Fruit fly (Drosophila melanogaster) whole organism, embryonic: ENCODE measurements around the gene slf.

ENCODE experiments used
- Atf3 ChIP-seq: fragments of 200-800 bp; sonication (Bioruptor generic); optimal IDR thresholded peaks from 3 replicates; lab custom pipeline; 2016; ENCODE audit warnings: missing biosample characterization, missing genetic modification characterization
- BtbVII ChIP-seq: fragments of 200-800 bp; sonication (Bioruptor generic); optimal IDR thresholded peaks from 3 replicates; lab custom pipeline; 2017; ENCODE audit warnings: missing biosample characterization, mild to moderate bottlenecking, missing genetic modification characterization
- CG11247 ChIP-seq: fragments of 200-800 bp; sonication (Bioruptor generic); IDR thresholded peaks from 2 replicates; pipeline ENCODE4 v1.3.6; 2022; ENCODE audit warnings: missing biosample characterization, missing genetic modification characterization
- CG12071 ChIP-seq: fragments of 200-800 bp; sonication (Bioruptor generic); optimal IDR thresholded peaks from 3 replicates; lab custom pipeline; 2018; ENCODE audit warnings: missing biosample characterization, mild to moderate bottlenecking, missing genetic modification characterization
- CG12299 ChIP-seq: fragments of 200-800 bp; sonication (Bioruptor generic); optimal IDR thresholded peaks from 2 replicates; lab custom pipeline; 2018; ENCODE audit warnings: missing biosample characterization, mild to moderate bottlenecking, missing genetic modification characterization
- CG12659 ChIP-seq: fragments of 200-800 bp; sonication (Bioruptor generic); optimal IDR thresholded peaks from 3 replicates; lab custom pipeline; 2017; ENCODE audit warnings: mild to moderate bottlenecking, missing biosample characterization, missing genetic modification reagents, missing genetic modification characterization
- CG13424 ChIP-seq: fragments of 200-800 bp; sonication (Bioruptor generic); optimal IDR thresholded peaks from 2 replicates; lab custom pipeline; 2019; ENCODE audit warnings: missing biosample characterization, mild to moderate bottlenecking, missing genetic modification characterization, moderate library complexity
- CG15514 ChIP-seq: fragments of 200-800 bp; sonication (Bioruptor generic); optimal IDR thresholded peaks from 3 replicates; lab custom pipeline; 2017; ENCODE audit warnings: missing biosample characterization, missing genetic modification characterization, mild to moderate bottlenecking, moderate library complexity, missing genetic modification reagents
- CG15601 ChIP-seq: fragments of 200-800 bp; sonication (Bioruptor generic); optimal IDR thresholded peaks from 3 replicates; lab custom pipeline; 2019; ENCODE audit warnings: missing biosample characterization, mild to moderate bottlenecking, missing genetic modification characterization, moderate library complexity
- CG16815 ChIP-seq: fragments of 200-800 bp; sonication (Bioruptor generic); optimal IDR thresholded peaks from 3 replicates; lab custom pipeline; 2017; ENCODE audit warnings: missing biosample characterization, mild to moderate bottlenecking, missing genetic modification characterization
- CG17912 ChIP-seq: fragments of 200-800 bp; sonication (Bioruptor generic); optimal IDR thresholded peaks from 2 replicates; lab custom pipeline; 2018; ENCODE audit warnings: missing biosample characterization, mild to moderate bottlenecking, missing genetic modification characterization
- CG4282 ChIP-seq: fragments of 200-800 bp; sonication (Bioruptor generic); optimal IDR thresholded peaks from 2 replicates; lab custom pipeline; 2016; ENCODE audit warnings: missing biosample characterization, missing genetic modification characterization
- CG6175 ChIP-seq: fragments of 200-800 bp; sonication (Bioruptor generic); IDR thresholded peaks from 3 replicates; pipeline ENCODE4 v1.3.6; 2022; ENCODE audit warnings: missing biosample characterization, missing genetic modification characterization
- Dek ChIP-seq: fragments of 200-800 bp; sonication (Bioruptor generic); optimal IDR thresholded peaks from 3 replicates; lab custom pipeline; 2019; ENCODE audit warnings: missing biosample characterization, mild to moderate bottlenecking, missing genetic modification characterization, moderate library complexity
- ERR ChIP-seq: fragments of 200-800 bp; sonication (Bioruptor generic); optimal IDR thresholded peaks from 2 replicates; lab custom pipeline; 2016; ENCODE audit warnings: missing biosample characterization, missing genetic modification characterization
- Ets97D ChIP-seq: fragments of 200-800 bp; sonication (Bioruptor generic); optimal IDR thresholded peaks from 3 replicates; lab custom pipeline; 2016; ENCODE audit warnings: missing biosample characterization, missing genetic modification characterization
- HHEX ChIP-seq: fragments of 200-800 bp; sonication (Bioruptor generic); optimal IDR thresholded peaks from 3 replicates; lab custom pipeline; 2017; ENCODE audit warnings: missing biosample characterization, mild to moderate bottlenecking, missing genetic modification characterization, missing genetic modification reagents
- HLH54F ChIP-seq: fragments of 200-800 bp; sonication (Bioruptor generic); optimal IDR thresholded peaks from 3 replicates; lab custom pipeline; 2016; ENCODE audit warnings: missing biosample characterization, missing genetic modification characterization
- Hr78 ChIP-seq, 2 experiments: fragments of 200-800 bp in 1 of 2; fragments of >200 bp in 1 of 2; sonication (Bioruptor generic) in 1 of 2; optimal IDR thresholded peaks; 2 replicates each; lab custom pipeline; 2017 to 2019; ENCODE audit warnings: missing biosample characterization in 2 of 2, missing genetic modification characterization in 2 of 2, mild to moderate bottlenecking in 1 of 2, moderate library complexity in 1 of 2
- Lhr ChIP-seq: fragments of 200-800 bp; sonication (Bioruptor generic); optimal IDR thresholded peaks from 3 replicates; lab custom pipeline; 2017; ENCODE audit warnings: mild to moderate bottlenecking, missing biosample characterization, missing genetic modification reagents, missing genetic modification characterization
- Med ChIP-seq: fragments of 200-800 bp; sonication (Bioruptor generic); peaks from one replicate; lab custom pipeline; 2016; ENCODE audit warnings: missing biosample characterization, missing genetic modification characterization, mild to moderate bottlenecking, inconsistent platforms, moderate library complexity
- Myb ChIP-seq: fragments of 200-800 bp; sonication (Bioruptor generic); optimal IDR thresholded peaks from 2 replicates; lab custom pipeline; 2016; ENCODE audit warnings: missing biosample characterization, missing genetic modification characterization
- Nf-YC ChIP-seq: fragments of 200-800 bp; optimal IDR thresholded peaks from 3 replicates; lab custom pipeline; 2019; ENCODE audit warnings: missing biosample characterization, mild to moderate bottlenecking, missing genetic modification characterization, moderate library complexity
- Poxn ChIP-seq: fragments of 200-800 bp; sonication (Bioruptor generic); IDR thresholded peaks from 2 replicates; pipeline ENCODE4 v1.3.6; 2022; ENCODE audit warnings: missing biosample characterization, missing genetic modification characterization
- Ravus ChIP-seq: fragments of 200-800 bp; sonication (Bioruptor generic); IDR thresholded peaks from 2 replicates; pipeline ENCODE4 v1.3.6; 2022; ENCODE audit warnings: missing biosample characterization, missing genetic modification characterization
- Usf ChIP-seq: fragments of 200-800 bp; sonication (Bioruptor generic); optimal IDR thresholded peaks from 2 replicates; lab custom pipeline; 2017; ENCODE audit warnings: missing genotype, missing biosample characterization, missing genetic modification characterization
- aop ChIP-seq: fragments of 200-800 bp; sonication (Bioruptor generic); IDR thresholded peaks from 2 replicates; pipeline ENCODE4 v1.3.6; 2022; ENCODE audit warnings: missing biosample characterization, missing genetic modification characterization
- chn ChIP-seq: fragments of 200-800 bp; sonication (Bioruptor generic); optimal IDR thresholded peaks from 2 replicates; lab custom pipeline; 2016; ENCODE audit warnings: missing biosample characterization, missing genetic modification characterization
- ci ChIP-seq: fragments of 200-800 bp; sonication (Bioruptor generic); IDR thresholded peaks from 3 replicates; pipeline ENCODE4 v1.3.6; 2022; ENCODE audit warnings: missing biosample characterization, missing genetic modification characterization
- da ChIP-seq: fragments of 200-800 bp; sonication (Bioruptor generic); optimal IDR thresholded peaks from 2 replicates; lab custom pipeline; 2016; ENCODE audit warnings: missing biosample characterization, missing genetic modification characterization
- dysf ChIP-seq: fragments of 200-800 bp; sonication (Bioruptor generic); IDR thresholded peaks from 3 replicates; pipeline ENCODE4 v1.3.6; 2022; ENCODE audit warnings: missing biosample characterization, missing genetic modification characterization
- exex ChIP-seq: fragments of 200-800 bp; sonication (Bioruptor generic); optimal IDR thresholded peaks from 4 replicates; lab custom pipeline; 2018; ENCODE audit warnings: missing biosample characterization, mild to moderate bottlenecking, missing genetic modification characterization, moderate library complexity
- grau ChIP-seq: fragments of 200-800 bp; optimal IDR thresholded peaks from 3 replicates; lab custom pipeline; 2019; ENCODE audit warnings: missing biosample characterization, mild to moderate bottlenecking, missing genetic modification characterization, moderate library complexity
- hbn ChIP-seq: fragments of 200-800 bp; sonication (Bioruptor generic); IDR thresholded peaks from 2 replicates; pipeline ENCODE4 v1.3.6; 2022; ENCODE audit warnings: missing biosample characterization, missing genetic modification characterization; ENCODE audit not compliant: partially characterized antibody
- hkb ChIP-seq, 2 experiments: fragments of 200-800 bp in 1 of 2; fragments of >200 bp in 1 of 2; sonication (Bioruptor generic) in 1 of 2; IDR thresholded peaks in 1 of 2; optimal IDR thresholded peaks in 1 of 2; 2 replicates each; pipeline versions ENCODE4 v1.3.6 to Lab custom; 2017 to 2022; ENCODE audit warnings: missing biosample characterization in 1 of 2, missing genetic modification characterization in 1 of 2
- inv ChIP-seq: fragments of 200-800 bp; sonication (Bioruptor generic); IDR thresholded peaks from 2 replicates; pipeline ENCODE4 v1.3.6; 2022; ENCODE audit warnings: missing biosample characterization, missing genetic modification characterization; ENCODE audit not compliant: partially characterized antibody
- mam ChIP-seq: fragments of 200-800 bp; sonication (Bioruptor generic); optimal IDR thresholded peaks from 3 replicates; lab custom pipeline; 2016; ENCODE audit warnings: missing biosample characterization, missing genetic modification characterization
- nerfin-1 ChIP-seq: fragments of 200-800 bp; sonication (Bioruptor generic); optimal IDR thresholded peaks from 3 replicates; lab custom pipeline; 2019; ENCODE audit warnings: missing biosample characterization, mild to moderate bottlenecking, missing genetic modification characterization, moderate library complexity
- org-1 ChIP-seq: fragments of 200-800 bp; sonication (Bioruptor generic); optimal IDR thresholded peaks from 2 replicates; lab custom pipeline; 2017; ENCODE audit warnings: missing biosample characterization, missing genetic modification characterization
- otp ChIP-seq: fragments of 200-800 bp; sonication (Bioruptor generic); IDR thresholded peaks from 3 replicates; pipeline ENCODE4, ENCODE4 v1.3.6; 2022; ENCODE audit warnings: missing biosample characterization, missing genetic modification characterization
- phol ChIP-seq: fragments of 200-800 bp; sonication (Bioruptor generic); optimal IDR thresholded peaks from 3 replicates; lab custom pipeline; 2018; ENCODE audit warnings: missing biosample characterization, mild to moderate bottlenecking, missing genetic modification characterization, moderate library complexity
- sc ChIP-seq, 3 experiments: fragments of >200 bp in 2 of 3; fragments of 200-800 bp in 1 of 3; sonication (Bioruptor generic) in 1 of 3; optimal IDR thresholded peaks; 2 replicates in 2 of 3; 3 replicates in 1 of 3; lab custom pipeline; 2017; ENCODE audit warnings: mild to moderate bottlenecking in 1 of 3, missing biosample characterization in 1 of 3, missing genetic modification characterization in 1 of 3, missing genetic modification reagents in 1 of 3
- schlank ChIP-seq: fragments of 200-800 bp; sonication (Bioruptor generic); optimal IDR thresholded peaks from 2 replicates; lab custom pipeline; 2018; ENCODE audit warnings: missing biosample characterization, mild to moderate bottlenecking, missing genetic modification characterization
- slbo ChIP-seq: fragments of 200-800 bp; sonication (Bioruptor generic); IDR thresholded peaks from 2 replicates; pipeline ENCODE4 v1.3.6; 2022; ENCODE audit warnings: missing biosample characterization, missing genetic modification characterization
- sr ChIP-seq: fragments of 200-800 bp; sonication (Bioruptor generic); IDR thresholded peaks from 3 replicates; pipeline ENCODE4 v1.3.6; 2022; ENCODE audit warnings: missing biosample characterization, missing genetic modification characterization
- ttk ChIP-seq: fragments of 200-800 bp; sonication (Bioruptor generic); IDR thresholded peaks from 2 replicates; pipeline ENCODE4 v2.1.2; 2022; ENCODE audit warnings: missing biosample characterization, missing genetic modification characterization
- vfl ChIP-seq: fragments of 200-800 bp; sonication (Bioruptor generic); optimal IDR thresholded peaks from 2 replicates; lab custom pipeline; 2016; ENCODE audit warnings: missing biosample characterization, missing genetic modification characterization
- z ChIP-seq: fragments of 200-800 bp; sonication (Bioruptor generic); IDR thresholded peaks from 3 replicates; pipeline ENCODE4 v1.3.6; 2022; ENCODE audit warnings: missing biosample characterization, missing genetic modification characterization

slf gene

DNA sequence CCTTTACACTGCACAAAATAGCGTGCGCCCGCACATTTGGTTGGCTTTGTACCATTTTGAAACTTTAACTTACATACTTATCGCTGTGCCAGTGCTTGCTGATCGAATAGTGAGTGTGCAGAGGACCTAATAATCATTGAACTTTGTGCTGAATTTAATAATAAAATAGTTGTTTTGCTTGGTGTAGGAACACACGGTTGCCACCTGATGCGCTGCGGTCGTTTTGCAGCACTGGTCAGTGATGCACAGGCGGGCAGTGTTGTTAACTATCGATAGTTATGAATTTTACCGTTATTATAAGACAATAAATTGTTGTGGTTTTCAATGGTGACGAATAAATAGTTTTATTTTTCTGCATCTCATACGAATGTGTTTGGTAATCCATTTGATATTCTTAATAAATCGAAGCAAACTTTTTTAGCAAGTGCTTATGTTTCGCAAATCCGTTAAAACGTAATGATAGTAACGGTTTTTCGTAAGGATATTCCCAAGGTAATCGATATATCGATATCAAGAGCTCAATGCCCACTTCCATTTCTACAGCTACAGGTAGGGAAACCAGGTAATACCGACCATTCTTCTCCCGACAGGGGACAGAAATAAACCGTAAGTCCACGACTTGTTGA is 36.2 kb upstream of the slf start, which contains the start of the genes tank and CG12194 (continued):
- TF ChIP-seq CG13424 (tag; lab: Kevin White, UChicago) (peak; percentile 97), sc (optimal IDR thresholded peaks at IDR 0.05; lab: Kevin White, UChicago) (no peak), sc (GFP tag; optimal IDR thresholded peaks at IDR 0.05; lab: Kevin White, UChicago) (peak; percentile 99), Myb (GFP tag; lab: Kevin White, UChicago) (peak; percentile 98), Poxn (peak; percentile 95), Med (GFP tag; lab: Kevin White, UChicago) (peak; percentile 100), Atf3 (peak; percentile 99), Hr78 (GFP tag; optimal IDR thresholded peaks at IDR 0.05; lab: Kevin White, UChicago) (peak in 1 of 2 experiments; percentile 86), mam (GFP tag; lab: Kevin White, UChicago) (peak; percentile 99), nerfin-1 (tag; lab: Kevin White, UChicago) (peak; percentile 91), z (GFP tag; lab: Robert Waterston, UW) (peak; percentile 86), ci (GFP tag; lab: Robert Waterston, UW) (peak; percentile 100), CG12299 (tag; lab: Kevin White, UChicago) (peak; percentile 95), exex (tag; lab: Kevin White, UChicago) (peak; percentile 85), CG4282 (GFP tag; lab: Kevin White, UChicago) (peak; percentile 98), Ravus (peak; percentile 98), da (peak; percentile 98), CG12659 (peak; percentile 99), org-1 (GFP tag; lab: Kevin White, UChicago) (peak; percentile 99), Lhr (GFP tag; lab: Kevin White, UChicago) (peak; percentile 97), ERR (peak; percentile 97), inv (GFP tag; lab: Robert Waterston, UW) (peak; percentile 72), sr (GFP tag; lab: Robert Waterston, UW) (peak; percentile 99), BtbVII (GFP tag; lab: Kevin White, UChicago) (peak; percentile 98), grau (tag; lab: Kevin White, UChicago) (peak; percentile 97), CG11247 (peak; percentile 99), Dek (tag; lab: Kevin White, UChicago) (peak; percentile 97), CG6175 (GFP tag; lab: Robert Waterston, UW) (peak; percentile 98), CG15601 (tag; lab: Kevin White, UChicago) (peak; percentile 94), CG15514 (GFP tag; lab: Kevin White, UChicago) (peak; percentile 95), Nf-YC (tag; lab: Kevin White, UChicago) (peak; percentile 79), hbn (GFP tag; lab: Robert Waterston, UW) (peak; percentile 60), chn (GFP tag; lab: Kevin White, UChicago) (peak; percentile 99), hkb (optimal IDR thresholded peaks at IDR 0.05; lab: Kevin White, UChicago) (peak; percentile 82), hkb (GFP tag; IDR thresholded peaks at IDR 0.05; lab: Robert Waterston, UW) (peak; percentile 100), phol (tag; lab: Kevin White, UChicago) (peak; percentile 98), otp (peak; percentile 99), aop (peak; percentile 95), HHEX (GFP tag; lab: Kevin White, UChicago) (peak; percentile 99), slbo (peak; percentile 99), schlank (peak; percentile 97), ttk (GFP tag; lab: Robert Waterston, UW) (peak; percentile 100), dysf (GFP tag; lab: Robert Waterston, UW) (peak; percentile 99), Ets97D (GFP tag; lab: Kevin White, UChicago) (peak; percentile 96), CG12071 (peak; percentile 99), HLH54F (GFP tag; lab: Kevin White, UChicago) (peak; percentile 99), CG17912 (peak; percentile 90), Usf (peak; percentile 96), vfl (peak; percentile 99), CG16815 (GFP tag; lab: Kevin White, UChicago) (peak; percentile 99)
